Worm (Caenorhabditis elegans): ENCODE results near the gene T25B9.5.

T25B9.5 gene

ce11 chrIV:10754685-10755084 lies at the start of gene T25B9.5:
TSS of gene T25B9.5 (minus strand) at chrIV:10754785.
- TF ChIP-seq ces-1 (GFP tag; optimal IDR thresholded peaks at IDR 0.05) (no peak), aha-1 (tag) (no peak), attf-4 (tag; optimal IDR thresholded peaks at IDR 0.05) (no peak), dve-1 (tag; optimal IDR thresholded peaks at IDR 0.05; ENCODE audit: insufficient read depth) (no peak), mep-1 (tag; optimal IDR thresholded peaks at IDR 0.05) (no peak), mes-2 (tag; optimal IDR thresholded peaks at IDR 0.05; ENCODE audit: poor library complexity, severe bottlenecking) (no peak), Y75B8A.6 (GFP tag; IDR thresholded peaks at IDR 0.05) (no peak), aly-2 (tag; optimal IDR thresholded peaks at IDR 0.05) (no peak), F44E2.7 (GFP tag; IDR thresholded peaks at IDR 0.05) (no peak), spr-3 (GFP tag; optimal IDR thresholded peaks at IDR 0.05) (no peak), unc-39 (tag; optimal IDR thresholded peaks at IDR 0.05) (no peak), snpc-1.2 (GFP tag; IDR thresholded peaks at IDR 0.05) (no peak), mdt-29 (GFP tag; IDR thresholded peaks at IDR 0.05) (no peak), T26A8.4 (GFP tag; IDR thresholded peaks at IDR 0.05) (no peak), Y105C5A.15 (GFP tag; IDR thresholded peaks at IDR 0.05) (no peak)

DNA sequence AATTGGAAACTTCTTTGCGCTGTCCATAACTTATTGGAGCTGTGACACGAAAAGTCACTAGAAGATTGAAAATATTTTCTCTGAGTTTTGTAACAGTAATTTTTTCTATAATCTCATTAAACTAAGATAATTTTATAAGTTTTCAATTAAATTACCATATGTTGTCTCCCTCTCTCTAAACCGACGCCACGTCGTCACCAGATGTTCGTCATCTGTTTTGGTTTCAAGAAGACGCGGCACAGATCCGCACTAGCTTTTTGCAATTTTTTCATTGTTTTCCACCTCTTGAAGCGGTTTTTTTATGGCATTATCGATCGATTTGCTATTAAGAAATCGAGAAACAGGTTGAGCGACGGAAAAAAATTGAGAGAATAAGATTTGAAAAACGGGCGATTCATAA lies 49.4 kb upstream of the T25B9.5 start:
- TF ChIP-seq duxl-1 (tag; optimal IDR thresholded peaks at IDR 0.05; ENCODE audit: poor library complexity) (no peak), aha-1 (tag) (peak; percentile 56)

ce11 chrIV:10799354-10799753 lies 44.8 kb upstream of the T25B9.5 start, which contains the start of gene zipt-2.1:
TSS of gene zipt-2.1 (plus strand) at chrIV:10799654.
- TF ChIP-seq aha-1 (tag) (peak; percentile 67), skn-1 (tag; optimal IDR thresholded peaks at IDR 0.05) (no peak)

ce11 chrIV:10798604-10799003 lies 44.0 kb upstream of the T25B9.5 start:
- TF ChIP-seq fos-1 (tag; optimal IDR thresholded peaks at IDR 0.05): no peak
- no peak for TF ChIP-seq lin-29 (GFP tag; IDR thresholded peaks at IDR 0.05)
- TF ChIP-seq saeg-2 (GFP tag; IDR thresholded peaks at IDR 0.05): no peak
- no peak for TF ChIP-seq daf-16 (GFP tag; optimal IDR thresholded peaks at IDR 0.05)
- TF ChIP-seq daf-16 (tag; optimal IDR thresholded peaks at IDR 0.05): peak; percentile 25
- no peak for TF ChIP-seq mep-1 (tag; optimal IDR thresholded peaks at IDR 0.05)
- TF ChIP-seq T20F7.1 (GFP tag; optimal IDR thresholded peaks at IDR 0.05): no peak
- no peak for TF ChIP-seq vab-7 (GFP tag; IDR thresholded peaks at IDR 0.05)
- peak; percentile 13 for TF ChIP-seq dve-1 (tag; optimal IDR thresholded peaks at IDR 0.05; ENCODE audit: insufficient read depth)
- TF ChIP-seq nhr-28 (tag; optimal IDR thresholded peaks at IDR 0.05): peak; percentile 74
- no peak for TF ChIP-seq lin-15B (tag; optimal IDR thresholded peaks at IDR 0.05)
- TF ChIP-seq dpl-1 (GFP tag; optimal IDR thresholded peaks at IDR 0.05): no peak
- TF ChIP-seq aha-1 (tag): no peak
- peak; percentile 44 for TF ChIP-seq pqm-1 (tag; optimal IDR thresholded peaks at IDR 0.05)

DNA sequence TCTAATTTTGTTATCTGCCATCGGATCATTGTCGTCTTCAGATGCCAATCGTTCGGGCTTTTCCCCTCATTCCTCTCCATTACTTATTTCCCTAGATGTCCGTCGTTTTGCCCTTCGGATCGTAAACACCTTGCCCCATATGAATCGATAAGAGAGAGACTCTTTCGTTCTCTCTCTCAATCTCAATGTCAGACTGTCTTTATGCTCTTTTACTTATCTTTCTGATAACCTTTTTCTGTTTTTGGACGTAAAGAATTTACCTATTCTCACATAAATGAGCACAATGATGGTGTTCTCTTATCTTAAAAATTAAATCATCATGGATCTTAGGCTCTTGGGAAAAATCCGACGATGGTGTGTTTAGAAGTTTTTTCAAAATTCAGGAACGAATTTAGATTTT lies 42.1 kb upstream of the T25B9.5 start:
- TF ChIP-seq spr-1 (tag; optimal IDR thresholded peaks at IDR 0.05) (no peak), T20F7.1 (GFP tag; optimal IDR thresholded peaks at IDR 0.05) (no peak), pqm-1 (tag; optimal IDR thresholded peaks at IDR 0.05) (peak; percentile 21), hlh-11 (tag; optimal IDR thresholded peaks at IDR 0.05) (peak; percentile 45), Y105C5A.15 (GFP tag; IDR thresholded peaks at IDR 0.05) (no peak), nhr-42 (GFP tag; IDR thresholded peaks at IDR 0.05) (no peak), rbr-2 (tag; optimal IDR thresholded peaks at IDR 0.05) (no peak), mxl-2 (GFP tag; conservative IDR thresholded peaks at IDR 0.05) (no peak), nhr-102 (tag; optimal IDR thresholded peaks at IDR 0.05) (no peak), zfp-3 (GFP tag; conservative IDR thresholded peaks at IDR 0.05) (no peak), fos-1 (tag; optimal IDR thresholded peaks at IDR 0.05) (no peak), Y75B8A.6 (GFP tag; IDR thresholded peaks at IDR 0.05) (no peak), nhr-48 (tag; optimal IDR thresholded peaks at IDR 0.05) (peak; percentile 10), aha-1 (tag) (peak; percentile 89), skn-1 (tag; optimal IDR thresholded peaks at IDR 0.05) (no peak), mdt-29 (GFP tag; IDR thresholded peaks at IDR 0.05) (no peak), dve-1 (tag; optimal IDR thresholded peaks at IDR 0.05; ENCODE audit: insufficient read depth) (peak; percentile 83), lin-13 (GFP tag; optimal IDR thresholded peaks at IDR 0.05) (no peak), daf-16 (GFP tag; optimal IDR thresholded peaks at IDR 0.05) (no peak), daf-16 (tag; optimal IDR thresholded peaks at IDR 0.05) (peak; percentile 95), jun-1 (tag; optimal IDR thresholded peaks at IDR 0.05) (no peak), ceh-20 (GFP tag; IDR thresholded peaks at IDR 0.05) (no peak), egl-43 (GFP tag; IDR thresholded peaks at IDR 0.05) (no peak), daf-8 (GFP tag; IDR thresholded peaks at IDR 0.05) (no peak), gei-8 (GFP tag; optimal IDR thresholded peaks at IDR 0.05) (no peak), dmd-6 (GFP tag; IDR thresholded peaks at IDR 0.05) (peak; percentile 43), php-3 (GFP tag; IDR thresholded peaks at IDR 0.05) (no peak)

Data from whole organism, L4 larva.